Worm (Caenorhabditis elegans) whole organism, L2 larva: ENCODE measurements around the gene F52E1.9.
A peak's percentile ranks its signal among the peaks of the same experiment; 100 is the strongest.

Experiments used
- C34F6.9 ChIP-seq: fragments of 150-350 bp; optimal IDR thresholded peaks from 2 replicates; lab custom pipeline; 2014; ENCODE audit warnings: missing biosample characterization, missing genetic modification characterization
- F13H6.1 ChIP-seq: sonication (generic microtip); optimal IDR thresholded peaks from 2 replicates; lab custom pipeline; 2016; ENCODE audit warnings: missing genetic modification characterization, missing compliant biosample characterization
- Y55F3AM.14 ChIP-seq: fragments of 200-800 bp; sonication (Bioruptor generic); optimal IDR thresholded peaks from 2 replicates; lab custom pipeline; 2018; ENCODE audit warnings: mild to moderate bottlenecking, missing genetic modification characterization, missing compliant biosample characterization
- ZK546.5 ChIP-seq: sonication (generic microtip); optimal IDR thresholded peaks from 2 replicates; lab custom pipeline; 2017; ENCODE audit warnings: missing biosample characterization, missing genetic modification characterization
- alr-1 ChIP-seq: fragments of 150-350 bp; optimal IDR thresholded peaks from 2 replicates; lab custom pipeline; 2014; ENCODE audit warnings: missing biosample characterization, missing genetic modification characterization
- aly-2 ChIP-seq: fragments of 150-350 bp; optimal IDR thresholded peaks from 2 replicates; lab custom pipeline; 2014; ENCODE audit warnings: missing biosample characterization, missing genetic modification characterization
- ama-1 ChIP-seq: fragments of 150-350 bp; optimal IDR thresholded peaks from 2 replicates; lab custom pipeline; 2018; ENCODE audit warnings: inconsistent platforms
- blmp-1 ChIP-seq: sonication (generic microtip); optimal IDR thresholded peaks from 2 replicates; lab custom pipeline; 2017; ENCODE audit warnings: missing genetic modification characterization, mild to moderate bottlenecking, missing compliant biosample characterization, antibody characterized with exemption, moderate library complexity; ENCODE audit not compliant: insufficient read depth
- ceh-16 ChIP-seq: fragments of 150-350 bp; optimal IDR thresholded peaks from 2 replicates; lab custom pipeline; 2014; ENCODE audit warnings: missing biosample characterization, missing genetic modification characterization
- ceh-82 ChIP-seq: fragments of 150-350 bp; optimal IDR thresholded peaks from 2 replicates; lab custom pipeline; 2014; ENCODE audit warnings: missing biosample characterization, missing genetic modification characterization
- dmd-4 ChIP-seq: sonication (generic microtip); optimal IDR thresholded peaks from 2 replicates; lab custom pipeline; 2017; ENCODE audit warnings: missing biosample characterization, missing genetic modification characterization
- egl-27 ChIP-seq: sonication (generic microtip); optimal IDR thresholded peaks from 3 replicates; lab custom pipeline; 2017; ENCODE audit warnings: missing biosample characterization, missing genetic modification reagents, missing genetic modification characterization
- elt-3 ChIP-seq: sonication (generic microtip); optimal IDR thresholded peaks from 2 replicates; lab custom pipeline; 2017; ENCODE audit warnings: missing biosample characterization, missing genetic modification characterization
- fos-1 ChIP-seq: fragments of 150-350 bp; optimal IDR thresholded peaks from 2 replicates; lab custom pipeline; 2014; ENCODE audit warnings: missing biosample characterization, missing genetic modification characterization
- gmeb-1 ChIP-seq: fragments of 150-350 bp; optimal IDR thresholded peaks from 2 replicates; lab custom pipeline; 2014; ENCODE audit warnings: missing biosample characterization, missing genetic modification characterization
- lin-11 ChIP-seq: fragments of 150-350 bp; sonication (generic microtip); optimal IDR thresholded peaks from 2 replicates; lab custom pipeline; 2014; ENCODE audit warnings: missing biosample characterization, missing genetic modification characterization, inconsistent platforms, mixed read lengths
- lin-13 ChIP-seq: fragments of 150-350 bp; optimal IDR thresholded peaks from 2 replicates; lab custom pipeline; 2014; ENCODE audit warnings: missing biosample characterization, missing genetic modification reagents, missing genetic modification characterization
- lin-39 ChIP-seq: fragments of 150-350 bp; optimal IDR thresholded peaks from 2 replicates; lab custom pipeline; 2014; ENCODE audit warnings: missing biosample characterization, missing genetic modification reagents, missing genetic modification characterization
- mab-5 ChIP-seq: fragments of 150-350 bp; optimal IDR thresholded peaks from 2 replicates; lab custom pipeline; 2014; ENCODE audit warnings: missing biosample characterization, missing genetic modification characterization
- mbf-1 ChIP-seq: sonication (generic microtip); optimal IDR thresholded peaks from 2 replicates; lab custom pipeline; 2017; ENCODE audit warnings: missing biosample characterization, missing genetic modification characterization
- nhr-10 ChIP-seq: sonication (generic microtip); optimal IDR thresholded peaks from 2 replicates; lab custom pipeline; 2017; ENCODE audit warnings: missing biosample characterization, missing genetic modification characterization
- nhr-11 ChIP-seq: fragments of 150-350 bp; optimal IDR thresholded peaks from 2 replicates; lab custom pipeline; 2014; ENCODE audit warnings: missing biosample characterization, missing genetic modification characterization
- nhr-129 ChIP-seq: fragments of 150-350 bp; optimal IDR thresholded peaks from 2 replicates; lab custom pipeline; 2014; ENCODE audit warnings: missing biosample characterization, missing genetic modification characterization
- nhr-21 ChIP-seq: fragments of 150-350 bp; optimal IDR thresholded peaks from 2 replicates; lab custom pipeline; 2014; ENCODE audit warnings: missing biosample characterization, missing genetic modification characterization
- nhr-237 ChIP-seq: fragments of 150-350 bp; optimal IDR thresholded peaks from 2 replicates; lab custom pipeline; 2014; ENCODE audit warnings: missing biosample characterization, missing genetic modification characterization
- nhr-25 ChIP-seq: fragments of 150-350 bp; sonication (generic microtip); optimal IDR thresholded peaks from 3 replicates; lab custom pipeline; 2014; ENCODE audit warnings: missing biosample characterization, missing genetic modification characterization
- nhr-6 ChIP-seq: fragments of 150-350 bp; optimal IDR thresholded peaks from 2 replicates; lab custom pipeline; 2014; ENCODE audit warnings: missing biosample characterization, missing genetic modification characterization
- peb-1 ChIP-seq: fragments of 150-350 bp; optimal IDR thresholded peaks from 2 replicates; lab custom pipeline; 2014; ENCODE audit warnings: missing biosample characterization, missing genetic modification characterization
- skn-1 ChIP-seq: sonication (generic microtip); optimal IDR thresholded peaks from 2 replicates; lab custom pipeline; 2017; ENCODE audit warnings: missing biosample characterization, missing genetic modification characterization
- sma-9 ChIP-seq, 2 experiments: fragments of 150-350 bp in 1 of 2; sonication (generic microtip) in 1 of 2; optimal IDR thresholded peaks; 2 replicates each; lab custom pipeline; 2014 to 2016; ENCODE audit warnings: missing genetic modification characterization in 2 of 2, mild to moderate bottlenecking in 1 of 2, missing biosample characterization in 1 of 2, missing compliant biosample characterization in 1 of 2, missing genetic modification reagents in 1 of 2, moderate library complexity in 1 of 2
- snpc-4 ChIP-seq: fragments of 150-350 bp; optimal IDR thresholded peaks from 2 replicates; lab custom pipeline; 2014; ENCODE audit warnings: missing biosample characterization, missing genetic modification characterization
- unc-39 ChIP-seq: fragments of 150-350 bp; optimal IDR thresholded peaks from 2 replicates; lab custom pipeline; 2014; ENCODE audit warnings: missing biosample characterization, missing genetic modification characterization
- unc-62 ChIP-seq: fragments of 150-350 bp; optimal IDR thresholded peaks from 2 replicates; lab custom pipeline; 2014; ENCODE audit warnings: missing biosample characterization, missing genetic modification reagents, missing genetic modification characterization
- zag-1 ChIP-seq: fragments of 150-350 bp; optimal IDR thresholded peaks from 2 replicates; lab custom pipeline; 2014; ENCODE audit warnings: missing biosample characterization, missing genetic modification characterization
- ztf-4 ChIP-seq: fragments of 150-350 bp; optimal IDR thresholded peaks from 2 replicates; lab custom pipeline; 2014; ENCODE audit warnings: missing biosample characterization, missing genetic modification characterization

The F52E1.9 gene

ce11 chrV:8414036-8414728 lies 11.7 kb upstream of the F52E1.9 start, which contains the start of gene pos-1:
Gene pos-1, plus strand, starts transcription at chrV:8414086.
- no peak for TF ChIP-seq Y55F3AM.14 (GFP tag; lab: Kevin White, UChicago)
- no peak for TF ChIP-seq gmeb-1 (tag; lab: Kevin White, UChicago)
- TF ChIP-seq sma-9 (GFP tag; optimal IDR thresholded peaks at IDR 0.05; lab: Kevin White, UChicago) = no peak
- no peak for TF ChIP-seq sma-9 (tag; optimal IDR thresholded peaks at IDR 0.05; lab: Kevin White, UChicago)
- no peak for TF ChIP-seq F13H6.1 (tag; lab: Kevin White, UChicago)
- TF ChIP-seq ZK546.5 (tag; lab: Kevin White, UChicago) = no peak
- TF ChIP-seq ceh-16 = no peak
- no peak for TF ChIP-seq blmp-1 (tag; lab: Kevin White, UChicago)
- TF ChIP-seq elt-3 = no peak
- TF ChIP-seq lin-39 (tag; lab: Kevin White, UChicago) = no peak
- no peak for TF ChIP-seq nhr-129 (tag; lab: Kevin White, UChicago)
- TF ChIP-seq nhr-237 (tag; lab: Kevin White, UChicago) = no peak
- no peak for TF ChIP-seq lin-11

DNA sequence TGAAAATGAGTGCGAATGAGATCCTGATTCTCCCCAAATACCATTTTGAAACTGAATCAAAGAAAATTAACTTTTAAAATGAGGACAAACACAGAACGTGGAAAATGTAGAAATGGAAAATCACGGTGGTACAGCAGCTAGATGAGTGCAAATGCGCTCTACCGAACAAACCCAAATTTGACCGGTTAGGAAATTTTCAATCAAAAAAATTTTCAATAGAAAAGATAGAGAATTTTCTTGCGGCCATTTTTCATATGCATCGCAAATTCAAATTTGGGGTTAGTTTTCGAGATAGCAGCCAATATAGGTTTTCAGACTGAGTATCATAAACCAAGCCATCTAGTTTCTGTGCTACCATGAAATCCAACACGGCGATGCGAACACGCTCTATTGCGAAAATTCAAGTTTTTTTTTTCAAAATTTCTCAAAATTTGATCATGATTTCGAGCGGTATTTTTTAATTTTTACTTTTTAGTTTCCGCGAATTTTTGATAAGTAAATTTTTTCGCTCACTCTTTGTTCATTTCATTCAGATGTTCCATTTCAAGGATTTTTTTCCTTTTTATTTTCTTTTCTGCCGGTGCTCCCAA lies 11.1 kb upstream of the F52E1.9 start, which contains the start of gene vha-18:
vha-18 (minus strand) TSS at position 51 of the 590 bp plus-strand sequence.
- TF ChIP-seq unc-39 (tag; lab: Kevin White, UChicago) (no peak), peb-1 (no peak), lin-11 (no peak), nhr-6 (tag; lab: Kevin White, UChicago) (no peak), snpc-4 (no peak), ceh-16 (no peak), ztf-4 (tag; lab: Kevin White, UChicago) (no peak), dmd-4 (tag; lab: Kevin White, UChicago) (no peak), nhr-25 (tag; lab: Kevin White, UChicago) (no peak), mbf-1 (tag; lab: Kevin White, UChicago) (no peak), mab-5 (tag; lab: Kevin White, UChicago) (no peak), nhr-11 (tag; lab: Kevin White, UChicago) (no peak), ama-1 (no peak), nhr-129 (tag; lab: Kevin White, UChicago) (no peak), lin-13 (GFP tag; lab: Kevin White, UChicago) (no peak), nhr-237 (tag; lab: Kevin White, UChicago) (no peak), C34F6.9 (no peak), Y55F3AM.14 (GFP tag; lab: Kevin White, UChicago) (no peak)

DNA sequence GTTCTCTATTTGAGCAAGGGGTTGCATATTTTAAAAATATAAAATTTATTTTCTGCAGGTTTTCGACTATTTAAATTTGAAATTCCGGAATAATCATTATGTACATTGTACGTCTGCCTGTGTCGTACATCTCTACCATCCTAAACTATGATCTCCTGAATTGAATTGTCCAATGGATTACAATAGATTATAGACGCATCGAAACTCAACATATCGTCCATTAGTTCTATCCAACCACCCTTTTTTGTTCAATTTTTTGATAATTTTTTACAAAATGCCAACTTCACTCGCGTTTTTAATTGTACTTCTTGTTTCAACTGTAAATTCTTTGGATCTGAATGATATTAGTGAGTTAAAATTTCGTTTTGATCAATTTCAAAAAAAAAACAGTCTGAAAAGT lies 7.9 kb upstream of the F52E1.9 start, which contains the start of gene F52E1.2:
F52E1.2 (plus strand) TSS at position 190 of the 400 bp plus-strand sequence.
- TF ChIP-seq gmeb-1 (tag; lab: Kevin White, UChicago) = no peak
- no peak for TF ChIP-seq snpc-4
- no peak for TF ChIP-seq nhr-237 (tag; lab: Kevin White, UChicago)
- TF ChIP-seq nhr-10 = no peak
- TF ChIP-seq unc-62 (GFP tag; lab: Kevin White, UChicago) = no peak
- no peak for TF ChIP-seq nhr-25 (tag; lab: Kevin White, UChicago)
- no peak for TF ChIP-seq skn-1 (tag; lab: Kevin White, UChicago)
- TF ChIP-seq fos-1 (tag; lab: Kevin White, UChicago) = no peak
- no peak for TF ChIP-seq ceh-82
- no peak for TF ChIP-seq ZK546.5 (tag; lab: Kevin White, UChicago)
- TF ChIP-seq sma-9 (GFP tag; optimal IDR thresholded peaks at IDR 0.05; lab: Kevin White, UChicago) = no peak
- no peak for TF ChIP-seq sma-9 (tag; optimal IDR thresholded peaks at IDR 0.05; lab: Kevin White, UChicago)
- TF ChIP-seq blmp-1 (tag; lab: Kevin White, UChicago) = no peak
- TF ChIP-seq peb-1 = no peak
- TF ChIP-seq Y55F3AM.14 (GFP tag; lab: Kevin White, UChicago) = no peak
- TF ChIP-seq aly-2 (tag; lab: Kevin White, UChicago) = no peak
- no peak for TF ChIP-seq alr-1 (tag; lab: Kevin White, UChicago)
- TF ChIP-seq egl-27 (tag; lab: Kevin White, UChicago) = no peak
- no peak for TF ChIP-seq nhr-6 (tag; lab: Kevin White, UChicago)
- TF ChIP-seq, all 48 proteins: peak for 0

DNA sequence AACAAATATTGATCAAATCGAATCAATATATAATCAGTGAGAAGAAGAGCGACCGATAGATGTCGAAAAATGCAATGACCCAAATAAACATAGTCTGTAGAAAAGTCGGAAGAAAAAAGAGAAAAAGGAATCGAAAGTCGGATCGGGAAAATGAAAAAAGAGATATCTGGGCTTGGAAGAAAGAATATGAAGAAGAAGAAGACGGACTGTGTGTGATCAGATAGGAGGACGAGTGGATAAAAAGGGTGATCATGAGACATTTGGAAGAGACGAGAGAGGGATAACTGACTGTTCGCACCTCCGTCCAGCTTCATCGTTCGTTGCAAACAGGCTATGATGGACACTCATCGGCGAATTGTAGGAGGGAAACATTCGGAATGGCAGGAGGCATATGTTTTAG lies 7.1 kb upstream of the F52E1.9 start:
- TF ChIP-seq egl-27 (tag; lab: Kevin White, UChicago) (no peak), zag-1 (no peak), nhr-21 (peak; percentile 13), mab-5 (tag; lab: Kevin White, UChicago) (no peak), fos-1 (tag; lab: Kevin White, UChicago) (peak; percentile 17), blmp-1 (tag; lab: Kevin White, UChicago) (peak; percentile 78)
